Fruit fly (Drosophila melanogaster) whole organism, prepupa: ENCODE data around the gene sbr.

Experiments used
- CG11762 ChIP-seq: fragments of 200-800 bp; sonication (Bioruptor generic); optimal IDR thresholded peaks from 3 replicates; lab custom pipeline; 2016; ENCODE audit warnings: missing biosample characterization, missing genetic modification characterization; ENCODE audit not compliant: insufficient read depth
- CG34406 ChIP-seq: fragments of 200-800 bp; sonication (Bioruptor generic); optimal IDR thresholded peaks from 3 replicates; lab custom pipeline; 2016; ENCODE audit warnings: missing biosample characterization, missing genetic modification characterization
- CG6276 ChIP-seq: fragments of 200-800 bp; sonication (Bioruptor generic); optimal IDR thresholded peaks from 2 replicates; lab custom pipeline; 2017; ENCODE audit warnings: missing biosample characterization, mild to moderate bottlenecking, missing genetic modification characterization
- Eip78C ChIP-seq: fragments of 200-800 bp; sonication (Bioruptor generic); peaks from one replicate; lab custom pipeline; 2016; ENCODE audit warnings: missing biosample characterization, missing genetic modification characterization
- Eip93F ChIP-seq: fragments of 200-800 bp; sonication (Bioruptor generic); optimal IDR thresholded peaks from 2 replicates; lab custom pipeline; 2016; ENCODE audit warnings: missing biosample characterization, mild to moderate bottlenecking, missing genetic modification characterization
- Ets96B ChIP-seq: fragments of 200-800 bp; optimal IDR thresholded peaks from 2 replicates; lab custom pipeline; 2019; ENCODE audit warnings: missing biosample characterization, mild to moderate bottlenecking, missing genetic modification characterization, moderate library complexity
- esn ChIP-seq: fragments of 200-800 bp; sonication (Bioruptor generic); optimal IDR thresholded peaks from 2 replicates; lab custom pipeline; 2016; ENCODE audit warnings: missing biosample characterization, mild to moderate bottlenecking, missing genetic modification characterization, moderate library complexity
- fkh ChIP-seq: fragments of 200-800 bp; sonication (Bioruptor generic); optimal IDR thresholded peaks from 3 replicates; lab custom pipeline; 2017; ENCODE audit warnings: missing biosample characterization, mild to moderate bottlenecking, missing genetic modification characterization, moderate library complexity
- lz ChIP-seq: fragments of 200-800 bp; sonication (Bioruptor generic); optimal IDR thresholded peaks from 3 replicates; lab custom pipeline; 2016; ENCODE audit warnings: missing biosample characterization, missing genetic modification characterization
- svp ChIP-seq: fragments of 200-800 bp; sonication (Bioruptor generic); peaks from one replicate; lab custom pipeline; 2016; ENCODE audit warnings: missing biosample characterization, missing genetic modification characterization
- vri ChIP-seq: fragments of 200-800 bp; sonication (Bioruptor generic); optimal IDR thresholded peaks from 3 replicates; lab custom pipeline; 2016; ENCODE audit warnings: missing biosample characterization, mild to moderate bottlenecking, missing genetic modification characterization

The sbr gene

dm6 chrX:10783374-10784064 is 63.4 kb downstream of the sbr start:
- TF ChIP-seq esn (GFP tag; lab: Kevin White, UChicago) (no peak), svp (GFP tag; lab: Kevin White, UChicago) (peak; percentile 48), CG11762 (GFP tag; lab: Kevin White, UChicago) (no peak), fkh (GFP tag; lab: Kevin White, UChicago) (no peak), CG6276 (GFP tag; lab: Kevin White, UChicago) (no peak), Eip78C (GFP tag; lab: Kevin White, UChicago) (peak; percentile 2), vri (GFP tag; lab: Kevin White, UChicago) (peak; percentile 97), lz (GFP tag; lab: Kevin White, UChicago) (no peak), CG34406 (GFP tag; lab: Kevin White, UChicago) (no peak), Eip93F (no peak), Ets96B (tag; lab: Kevin White, UChicago) (no peak)
